Worm (Caenorhabditis elegans): ENCODE data around the gene F38H4.5.
A peak's percentile ranks its signal among the peaks of the same experiment; 100 is the strongest.

Gene F38H4.5

DNA sequence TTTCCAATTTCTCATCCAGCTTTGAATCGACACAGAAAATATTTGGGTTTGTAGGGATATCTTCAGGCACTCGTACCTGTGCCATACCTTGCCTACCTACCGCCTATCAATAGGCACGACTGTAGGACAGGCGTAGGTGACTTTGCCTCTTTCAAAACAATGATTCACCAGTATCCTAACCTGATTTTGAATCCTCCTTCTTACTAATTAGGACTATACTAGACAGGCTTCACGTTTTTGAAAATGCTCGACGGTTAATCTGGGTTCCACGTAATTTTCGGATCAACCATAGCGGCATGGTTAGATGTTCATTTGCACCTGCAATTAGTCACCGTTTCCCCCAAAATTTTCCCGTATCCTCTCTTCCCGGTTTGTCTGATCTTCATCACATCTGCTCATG lies 16.5 kb downstream of the F38H4.5 start:
- TF ChIP-seq snpc-4 (tag; optimal IDR thresholded peaks at IDR 0.05) (no peak), alr-1 (tag; optimal IDR thresholded peaks at IDR 0.05) (no peak), zag-1 (tag; optimal IDR thresholded peaks at IDR 0.05) (no peak), F13H6.1 (tag; optimal IDR thresholded peaks at IDR 0.05) (no peak), unc-62 (GFP tag; optimal IDR thresholded peaks at IDR 0.05) (no peak), ceh-82 (tag; optimal IDR thresholded peaks at IDR 0.05) (no peak), elt-1 (tag; optimal IDR thresholded peaks at IDR 0.05) (no peak), nhr-237 (tag; optimal IDR thresholded peaks at IDR 0.05) (no peak), lin-11 (tag; optimal IDR thresholded peaks at IDR 0.05) (no peak), ceh-16 (tag; optimal IDR thresholded peaks at IDR 0.05) (no peak), nhr-129 (tag; optimal IDR thresholded peaks at IDR 0.05) (no peak), unc-39 (tag; optimal IDR thresholded peaks at IDR 0.05) (no peak), nhr-11 (tag; optimal IDR thresholded peaks at IDR 0.05) (no peak)

DNA sequence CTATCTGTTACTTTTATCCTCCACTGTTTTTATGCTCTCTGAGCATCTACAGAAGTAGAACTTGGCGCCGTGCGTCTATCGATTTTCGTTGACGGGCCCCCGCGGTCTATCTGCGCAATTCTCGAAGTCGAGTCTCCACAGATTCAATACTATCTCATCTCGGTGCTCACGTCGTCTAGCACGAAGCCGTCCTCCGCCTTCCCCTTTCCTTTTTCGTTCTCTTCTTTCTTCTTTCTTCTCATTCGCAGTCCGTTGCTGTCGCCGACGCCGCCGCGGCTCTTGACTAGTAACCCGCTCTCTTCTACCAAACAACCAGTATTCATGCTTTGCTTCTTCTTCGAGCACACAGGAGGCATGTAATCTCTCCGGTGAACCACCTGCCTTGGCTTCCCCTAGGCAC lies 19.1 kb downstream of the F38H4.5 start:
- no peak for TF ChIP-seq lin-39 (tag; optimal IDR thresholded peaks at IDR 0.05)
- TF ChIP-seq elt-1 (tag; optimal IDR thresholded peaks at IDR 0.05), result no peak
- TF ChIP-seq mdl-1 (tag; optimal IDR thresholded peaks at IDR 0.05), result no peak
- no peak for TF ChIP-seq sma-9 (GFP tag; optimal IDR thresholded peaks at IDR 0.05)
- no peak for TF ChIP-seq sma-9 (tag; optimal IDR thresholded peaks at IDR 0.05)
- no peak for TF ChIP-seq alr-1 (tag; optimal IDR thresholded peaks at IDR 0.05)
- TF ChIP-seq elt-3 (tag; optimal IDR thresholded peaks at IDR 0.05), result no peak
- peak in 1 of 2 experiments; percentile 61 for TF ChIP-seq lsy-2 (tag; optimal IDR thresholded peaks at IDR 0.05)
- TF ChIP-seq dmd-4 (tag; optimal IDR thresholded peaks at IDR 0.05), result no peak
- no peak for TF ChIP-seq nhr-77 (tag; optimal IDR thresholded peaks at IDR 0.05)
- peak; percentile 11 for TF ChIP-seq lin-13 (GFP tag; optimal IDR thresholded peaks at IDR 0.05)
- TF ChIP-seq crh-2 (tag; optimal IDR thresholded peaks at IDR 0.05), result no peak
- no peak for TF ChIP-seq ztf-4 (tag; optimal IDR thresholded peaks at IDR 0.05)
- TF ChIP-seq ZK546.5 (tag; optimal IDR thresholded peaks at IDR 0.05), result no peak
- no peak for TF ChIP-seq sma-3 (GFP tag; optimal IDR thresholded peaks at IDR 0.05)
- peak; percentile 5 for TF ChIP-seq zag-1 (tag; optimal IDR thresholded peaks at IDR 0.05)
- TF ChIP-seq sem-4 (tag; optimal IDR thresholded peaks at IDR 0.05), result no peak
- TF ChIP-seq unc-55 (GFP tag; optimal IDR thresholded peaks at IDR 0.05), result peak; percentile 50
- TF ChIP-seq nhr-237 (tag; optimal IDR thresholded peaks at IDR 0.05), result no peak
- peak; percentile 19 for TF ChIP-seq fos-1 (tag; optimal IDR thresholded peaks at IDR 0.05)
- TF ChIP-seq R02D3.7 (tag; optimal IDR thresholded peaks at IDR 0.05), result no peak
- TF ChIP-seq C34F6.9 (tag; optimal IDR thresholded peaks at IDR 0.05), result peak; percentile 65
- TF ChIP-seq nhr-23 (tag; optimal IDR thresholded peaks at IDR 0.05), result no peak
- peak; percentile 16 for TF ChIP-seq nhr-129 (tag; optimal IDR thresholded peaks at IDR 0.05)
- TF ChIP-seq F13H6.1 (tag; optimal IDR thresholded peaks at IDR 0.05), result peak; percentile 8
- peak; percentile 4 for TF ChIP-seq snpc-4 (tag; optimal IDR thresholded peaks at IDR 0.05)
- peak; percentile 37 for TF ChIP-seq lin-11 (tag; optimal IDR thresholded peaks at IDR 0.05)
- no peak for TF ChIP-seq blmp-1 (tag; optimal IDR thresholded peaks at IDR 0.05; ENCODE audit: insufficient read depth)
- no peak for TF ChIP-seq peb-1 (tag; optimal IDR thresholded peaks at IDR 0.05)

DNA sequence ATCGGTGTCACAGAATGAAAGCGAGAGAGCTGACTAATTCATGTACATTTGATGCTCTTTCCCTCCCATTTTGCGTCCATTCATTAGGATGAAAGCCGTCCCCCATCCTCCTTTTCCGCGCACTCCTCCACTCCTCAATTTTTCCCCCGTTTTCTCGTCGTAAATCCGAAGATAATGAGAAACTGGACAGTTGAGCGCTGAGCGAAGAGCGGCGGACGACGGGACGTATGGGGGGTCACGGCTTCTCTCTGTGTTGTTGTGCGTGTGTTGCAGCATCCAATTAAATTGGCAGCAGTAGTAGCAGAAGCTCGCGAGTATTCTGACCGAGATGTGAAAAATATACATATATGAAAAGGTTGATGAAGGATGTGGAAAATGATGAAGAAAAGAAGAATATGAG lies 19.9 kb downstream of the F38H4.5 start:
- no peak for TF ChIP-seq lsy-2 (tag; optimal IDR thresholded peaks at IDR 0.05)
- no peak for TF ChIP-seq R02D3.7 (tag; optimal IDR thresholded peaks at IDR 0.05)
- TF ChIP-seq gmeb-1 (tag; optimal IDR thresholded peaks at IDR 0.05), result no peak
- no peak for TF ChIP-seq aly-2 (tag; optimal IDR thresholded peaks at IDR 0.05)
- TF ChIP-seq dmd-4 (tag; optimal IDR thresholded peaks at IDR 0.05), result no peak
- no peak for TF ChIP-seq unc-39 (tag; optimal IDR thresholded peaks at IDR 0.05)
- no peak for TF ChIP-seq nhr-10 (tag; optimal IDR thresholded peaks at IDR 0.05)
- TF ChIP-seq nhr-77 (tag; optimal IDR thresholded peaks at IDR 0.05), result no peak
- no peak for TF ChIP-seq fos-1 (tag; optimal IDR thresholded peaks at IDR 0.05)
- no peak for TF ChIP-seq ceh-16 (tag; optimal IDR thresholded peaks at IDR 0.05)
- no peak for TF ChIP-seq crh-2 (tag; optimal IDR thresholded peaks at IDR 0.05)
- no peak for TF ChIP-seq sma-9 (GFP tag; optimal IDR thresholded peaks at IDR 0.05)
- no peak for TF ChIP-seq sma-9 (tag; optimal IDR thresholded peaks at IDR 0.05)
- no peak for TF ChIP-seq Y55F3AM.14 (GFP tag; optimal IDR thresholded peaks at IDR 0.05)
- TF ChIP-seq lin-39 (tag; optimal IDR thresholded peaks at IDR 0.05), result no peak
- no peak for TF ChIP-seq nhr-237 (tag; optimal IDR thresholded peaks at IDR 0.05)
- TF ChIP-seq nhr-25 (tag; optimal IDR thresholded peaks at IDR 0.05), result no peak

Data from whole organism, L2 larva.